Worm (Caenorhabditis elegans) whole organism, late embryonic: ENCODE data around the gene K10B4.1.

ENCODE experiments used
- C38D4.7 ChIP-seq: fragments of 200-800 bp; sonication (Bioruptor generic); optimal IDR thresholded peaks from 2 replicates; lab custom pipeline; 2018; ENCODE audit warnings: mild to moderate bottlenecking, missing genetic modification characterization, moderate library complexity, missing compliant biosample characterization
- ama-1 ChIP-seq: fragments of 150-350 bp; optimal IDR thresholded peaks from 2 replicates; lab custom pipeline; 2014
- ceh-2 ChIP-seq: sonication (generic microtip); optimal IDR thresholded peaks from 2 replicates; lab custom pipeline; 2016; ENCODE audit warnings: missing genotype, missing genetic modification characterization, missing compliant biosample characterization
- ets-4 ChIP-seq: sonication (generic microtip); optimal IDR thresholded peaks from 2 replicates; lab custom pipeline; 2016; ENCODE audit warnings: missing genetic modification characterization, missing compliant biosample characterization
- fkh-10 ChIP-seq: fragments of 150-350 bp; optimal IDR thresholded peaks from 2 replicates; lab custom pipeline; 2014; ENCODE audit warnings: missing biosample characterization, missing genetic modification reagents, missing genetic modification characterization
- hlh-15 ChIP-seq: sonication (generic microtip); optimal IDR thresholded peaks from 2 replicates; lab custom pipeline; 2016; ENCODE audit warnings: missing genetic modification characterization, missing compliant biosample characterization
- lin-11 ChIP-seq: fragments of 200-800 bp; sonication (Bioruptor generic); optimal IDR thresholded peaks from 2 replicates; lab custom pipeline; 2018; ENCODE audit warnings: mild to moderate bottlenecking, missing genetic modification characterization, missing compliant biosample characterization
- nhr-11 ChIP-seq: fragments of 150-350 bp; optimal IDR thresholded peaks from 2 replicates; lab custom pipeline; 2014; ENCODE audit warnings: missing biosample characterization, missing genetic modification characterization
- odd-2 ChIP-seq: sonication (generic microtip); optimal IDR thresholded peaks from 2 replicates; lab custom pipeline; 2017; ENCODE audit warnings: antibody characterized with exemption, mild to moderate bottlenecking, missing genetic modification characterization, missing compliant biosample characterization
- pros-1 ChIP-seq: fragments of 150-350 bp; optimal IDR thresholded peaks from 2 replicates; lab custom pipeline; 2014; ENCODE audit warnings: missing biosample characterization, missing genetic modification reagents, missing genetic modification characterization
- unc-86 ChIP-seq: sonication (generic microtip); optimal IDR thresholded peaks from 2 replicates; lab custom pipeline; 2016; ENCODE audit warnings: missing genetic modification characterization, missing compliant biosample characterization

ce11 chrII:105889-106288 lies 29.4 kb upstream of the K10B4.1 start, which contains the start of gene txt-1:
- TF ChIP-seq hlh-15 (tag; lab: Kevin White, UChicago) (no peak), ets-4 (tag; lab: Kevin White, UChicago) (no peak), C38D4.7 (GFP tag; lab: Kevin White, UChicago) (no peak), ama-1 (lab: Kevin White, UChicago) (no peak), unc-86 (tag; lab: Kevin White, UChicago) (no peak), ceh-2 (tag; lab: Kevin White, UChicago) (no peak), nhr-11 (no peak), fkh-10 (GFP tag; lab: Kevin White, UChicago) (no peak), lin-11 (tag; lab: Kevin White, UChicago) (no peak), odd-2 (tag; lab: Kevin White, UChicago) (no peak), pros-1 (no peak)
